Fruit fly (Drosophila melanogaster) whole organism, prepupa: ENCODE data around the gene CG4098.

ENCODE experiments used
- CG10631 ChIP-seq: fragments of 200-800 bp; sonication (Bioruptor generic); optimal IDR thresholded peaks from 2 replicates; lab custom pipeline; 2016; ENCODE audit warnings: missing biosample characterization, missing genetic modification characterization
- CG11902 ChIP-seq: fragments of 200-800 bp; sonication (Bioruptor generic); optimal IDR thresholded peaks from 3 replicates; lab custom pipeline; 2016; ENCODE audit warnings: missing biosample characterization, missing genetic modification characterization
- CG16779 ChIP-seq: fragments of 200-800 bp; sonication (Bioruptor generic); optimal IDR thresholded peaks from 3 replicates; lab custom pipeline; 2017; ENCODE audit warnings: missing biosample characterization, mild to moderate bottlenecking, missing genetic modification characterization
- CG6792 ChIP-seq: fragments of 200-800 bp; sonication (Bioruptor generic); optimal IDR thresholded peaks from 3 replicates; lab custom pipeline; 2016; ENCODE audit warnings: missing biosample characterization, missing genetic modification characterization
- CG7368 ChIP-seq: fragments of 200-800 bp; sonication (Bioruptor generic); optimal IDR thresholded peaks from 3 replicates; lab custom pipeline; 2016; ENCODE audit warnings: missing biosample characterization, missing genetic modification characterization
- Eip75B ChIP-seq: fragments of 200-800 bp; sonication (Bioruptor generic); optimal IDR thresholded peaks from 3 replicates; lab custom pipeline; 2016; ENCODE audit warnings: missing biosample characterization, missing genetic modification characterization
- Ets96B ChIP-seq: fragments of 200-800 bp; optimal IDR thresholded peaks from 2 replicates; lab custom pipeline; 2019; ENCODE audit warnings: missing biosample characterization, mild to moderate bottlenecking, missing genetic modification characterization, moderate library complexity
- Met ChIP-seq: fragments of 200-800 bp; sonication (Bioruptor generic); optimal IDR thresholded peaks from 3 replicates; lab custom pipeline; 2016; ENCODE audit warnings: missing biosample characterization, missing genetic modification characterization
- OdsH ChIP-seq: fragments of 200-800 bp; sonication (Bioruptor generic); optimal IDR thresholded peaks from 3 replicates; lab custom pipeline; 2016; ENCODE audit warnings: missing biosample characterization, missing genetic modification characterization
- achi ChIP-seq: fragments of 200-800 bp; sonication (Bioruptor generic); optimal IDR thresholded peaks from 3 replicates; lab custom pipeline; 2016; ENCODE audit warnings: missing biosample characterization, missing genetic modification characterization
- fd85E ChIP-seq: fragments of 200-800 bp; sonication (Bioruptor generic); optimal IDR thresholded peaks from 3 replicates; lab custom pipeline; 2016; ENCODE audit warnings: missing biosample characterization, missing genetic modification characterization

DNA sequence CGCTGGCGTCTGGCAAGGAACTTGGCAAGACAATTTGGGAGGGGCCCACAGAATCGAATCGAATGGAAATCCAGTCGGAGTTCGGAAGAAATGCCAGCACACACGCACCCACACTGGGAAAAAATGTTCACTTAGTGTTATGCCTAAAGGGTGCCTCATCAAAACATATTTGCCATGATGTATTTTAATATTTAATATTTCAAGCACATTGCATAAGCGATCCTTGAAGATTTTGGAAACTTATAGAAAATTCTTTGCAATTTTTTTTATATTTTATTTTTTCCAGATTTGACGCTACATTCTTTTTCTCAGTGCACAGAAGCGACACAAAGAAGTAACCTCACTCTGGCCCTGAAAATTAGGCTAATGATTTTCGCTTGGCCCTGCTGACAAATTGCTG is 43.1 kb downstream of the CG4098 start:
- TF ChIP-seq Ets96B (tag; lab: Kevin White, UChicago) (no peak), Met (GFP tag; lab: Kevin White, UChicago) (no peak), CG11902 (no peak), fd85E (GFP tag; lab: Kevin White, UChicago) (no peak), achi (GFP tag; lab: Kevin White, UChicago) (no peak), Eip75B (GFP tag; lab: Kevin White, UChicago) (no peak), OdsH (GFP tag; lab: Kevin White, UChicago) (no peak), CG7368 (GFP tag; lab: Kevin White, UChicago) (no peak), CG16779 (tag; lab: Kevin White, UChicago) (no peak), CG6792 (no peak), CG10631 (no peak)
